Worm (Caenorhabditis elegans) whole organism, L3 larva: Measurements from ENCODE around the gene dpy-26.

ENCODE experiments used
- R02D3.7 ChIP-seq: fragments of 150-350 bp; optimal IDR thresholded peaks from 2 replicates; lab custom pipeline; 2014; ENCODE audit warnings: missing biosample characterization, missing genetic modification characterization
- ama-1 ChIP-seq: fragments of 150-350 bp; optimal IDR thresholded peaks from 2 replicates; lab custom pipeline; 2018
- ceh-16 ChIP-seq: sonication (generic microtip); optimal IDR thresholded peaks from 2 replicates; lab custom pipeline; 2017; ENCODE audit warnings: missing biosample characterization, missing genetic modification characterization
- ceh-9 ChIP-seq: sonication (generic microtip); optimal IDR thresholded peaks from 2 replicates; lab custom pipeline; 2018; ENCODE audit warnings: missing biosample characterization, missing genetic modification characterization
- daf-12 ChIP-seq: fragments of 150-350 bp; optimal IDR thresholded peaks from 2 replicates; lab custom pipeline; 2014; ENCODE audit warnings: missing biosample characterization, missing genetic modification reagents, missing genetic modification characterization
- egl-27 ChIP-seq: sonication (generic microtip); optimal IDR thresholded peaks from 4 replicates; lab custom pipeline; 2017; ENCODE audit warnings: missing biosample characterization, missing genetic modification reagents, missing genetic modification characterization
- elt-2 ChIP-seq: sonication (generic microtip); optimal IDR thresholded peaks from 2 replicates; lab custom pipeline; 2016; ENCODE audit warnings: missing genetic modification reagents, mild to moderate bottlenecking, missing genetic modification characterization, missing compliant biosample characterization
- eor-1 ChIP-seq, 2 experiments: fragments of 150-350 bp; optimal IDR thresholded peaks; 2 replicates each; lab custom pipeline; 2014 to 2018; ENCODE audit warnings: missing biosample characterization in 2 of 2, missing genetic modification characterization in 2 of 2
- fkh-10 ChIP-seq: sonication (generic microtip); optimal IDR thresholded peaks from 2 replicates; lab custom pipeline; 2017; ENCODE audit warnings: missing biosample characterization, missing genetic modification reagents, missing genetic modification characterization
- fkh-2 ChIP-seq: fragments of 150-350 bp; optimal IDR thresholded peaks from 2 replicates; lab custom pipeline; 2014; ENCODE audit warnings: missing biosample characterization, missing genetic modification reagents, missing genetic modification characterization
- fos-1 ChIP-seq: fragments of 150-350 bp; optimal IDR thresholded peaks from 2 replicates; lab custom pipeline; 2014; ENCODE audit warnings: missing biosample characterization, missing genetic modification characterization
- hmg-11 ChIP-seq: sonication (generic microtip); optimal IDR thresholded peaks from 2 replicates; lab custom pipeline; 2016; ENCODE audit warnings: missing genetic modification characterization, missing compliant biosample characterization
- jun-1 ChIP-seq: fragments of 150-350 bp; optimal IDR thresholded peaks from 2 replicates; lab custom pipeline; 2014; ENCODE audit warnings: missing biosample characterization, missing genetic modification reagents, missing genetic modification characterization
- lin-15B ChIP-seq: fragments of 150-350 bp; optimal IDR thresholded peaks from 2 replicates; lab custom pipeline; 2014; ENCODE audit warnings: missing biosample characterization, missing genetic modification characterization
- lin-39 ChIP-seq: fragments of 150-350 bp; optimal IDR thresholded peaks from 2 replicates; lab custom pipeline; 2018; ENCODE audit warnings: missing biosample characterization, missing genetic modification reagents, missing genetic modification characterization
- lsy-12 ChIP-seq: sonication (generic microtip); optimal IDR thresholded peaks from 2 replicates; lab custom pipeline; 2016; ENCODE audit warnings: mild to moderate bottlenecking, missing genetic modification characterization, missing compliant biosample characterization
- mdl-1 ChIP-seq: fragments of 150-350 bp; optimal IDR thresholded peaks from 2 replicates; lab custom pipeline; 2014; ENCODE audit warnings: missing biosample characterization, missing genetic modification characterization
- mml-1 ChIP-seq: fragments of 150-350 bp; sonication (generic microtip); optimal IDR thresholded peaks from 3 replicates; lab custom pipeline; 2014; ENCODE audit warnings: missing biosample characterization, missing genetic modification characterization
- nfya-1 ChIP-seq: sonication (generic microtip); optimal IDR thresholded peaks from 2 replicates; lab custom pipeline; 2017; ENCODE audit warnings: missing genetic modification characterization, mild to moderate bottlenecking, missing compliant biosample characterization, antibody characterized with exemption, moderate library complexity; ENCODE audit not compliant: insufficient read depth
- nhr-23 ChIP-seq: fragments of 150-350 bp; optimal IDR thresholded peaks from 2 replicates; lab custom pipeline; 2014; ENCODE audit warnings: missing biosample characterization, missing genetic modification reagents, missing genetic modification characterization
- nhr-25 ChIP-seq: sonication (generic microtip); optimal IDR thresholded peaks from 2 replicates; lab custom pipeline; 2017; ENCODE audit warnings: missing biosample characterization, missing genetic modification characterization
- nhr-28 ChIP-seq: fragments of 150-350 bp; optimal IDR thresholded peaks from 2 replicates; lab custom pipeline; 2014; ENCODE audit warnings: missing biosample characterization, missing genetic modification characterization
- nhr-43 ChIP-seq: sonication (generic microtip); optimal IDR thresholded peaks from 2 replicates; lab custom pipeline; 2016; ENCODE audit warnings: mild to moderate bottlenecking, missing genetic modification characterization, missing compliant biosample characterization; ENCODE audit not compliant: poor library complexity, severe bottlenecking
- nhr-67 ChIP-seq: fragments of 150-350 bp; optimal IDR thresholded peaks from 2 replicates; lab custom pipeline; 2014; ENCODE audit warnings: missing biosample characterization, missing genetic modification characterization
- nhr-76 ChIP-seq: fragments of 150-350 bp; sonication (generic microtip); optimal IDR thresholded peaks from 5 replicates; lab custom pipeline; 2014; ENCODE audit warnings: missing biosample characterization, missing genetic modification characterization
- nhr-77 ChIP-seq: fragments of 150-350 bp; optimal IDR thresholded peaks from 2 replicates; lab custom pipeline; 2014; ENCODE audit warnings: missing biosample characterization, missing genetic modification characterization
- pha-4 ChIP-seq: fragments of 150-350 bp; optimal IDR thresholded peaks from 2 replicates; lab custom pipeline; 2014; ENCODE audit warnings: missing biosample characterization, missing genetic modification reagents, missing genetic modification characterization
- skn-1 ChIP-seq: fragments of 150-350 bp; optimal IDR thresholded peaks from 2 replicates; lab custom pipeline; 2014; ENCODE audit warnings: missing biosample characterization, missing genetic modification characterization
- snpc-4 ChIP-seq: fragments of 150-350 bp; optimal IDR thresholded peaks from 2 replicates; lab custom pipeline; 2014; ENCODE audit warnings: missing biosample characterization, missing genetic modification characterization
- tbx-2 ChIP-seq: sonication (generic microtip); optimal IDR thresholded peaks from 2 replicates; lab custom pipeline; 2016; ENCODE audit warnings: mild to moderate bottlenecking, missing genetic modification characterization, missing compliant biosample characterization
- unc-39 ChIP-seq: sonication (generic microtip); optimal IDR thresholded peaks from 4 replicates; lab custom pipeline; 2017; ENCODE audit warnings: missing biosample characterization, missing genetic modification characterization
- unc-62 ChIP-seq: fragments of 150-350 bp; sonication (generic microtip); optimal IDR thresholded peaks from 4 replicates; lab custom pipeline; 2014; ENCODE audit warnings: missing biosample characterization, missing genetic modification reagents, missing genetic modification characterization
- zag-1 ChIP-seq: fragments of 150-350 bp; optimal IDR thresholded peaks from 2 replicates; lab custom pipeline; 2014; ENCODE audit warnings: missing biosample characterization, missing genetic modification characterization
- ztf-11 ChIP-seq: fragments of 150-350 bp; optimal IDR thresholded peaks from 2 replicates; lab custom pipeline; 2014; ENCODE audit warnings: missing biosample characterization, missing genetic modification characterization
- ztf-4 ChIP-seq: fragments of 150-350 bp; optimal IDR thresholded peaks from 2 replicates; lab custom pipeline; 2014; ENCODE audit warnings: missing biosample characterization, missing genetic modification characterization

dpy-26 gene

ce11 chrIV:12464822-12465221 is 13.7 kb upstream of the dpy-26 start:
- TF ChIP-seq lin-15B (tag; lab: Kevin White, UChicago): no peak
- TF ChIP-seq lin-39 (tag; lab: Kevin White, UChicago): peak; percentile 33
- no peak for TF ChIP-seq elt-2 (tag; lab: Kevin White, UChicago)
- TF ChIP-seq mml-1: no peak
- TF ChIP-seq nhr-25 (tag; lab: Kevin White, UChicago): no peak
- TF ChIP-seq hmg-11 (tag; lab: Kevin White, UChicago): no peak
- TF ChIP-seq fkh-10 (GFP tag; lab: Kevin White, UChicago): peak; percentile 67
- TF ChIP-seq ztf-11: no peak
- TF ChIP-seq eor-1 (tag; optimal IDR thresholded peaks at IDR 0.05; lab: Kevin White, UChicago): no peak

DNA sequence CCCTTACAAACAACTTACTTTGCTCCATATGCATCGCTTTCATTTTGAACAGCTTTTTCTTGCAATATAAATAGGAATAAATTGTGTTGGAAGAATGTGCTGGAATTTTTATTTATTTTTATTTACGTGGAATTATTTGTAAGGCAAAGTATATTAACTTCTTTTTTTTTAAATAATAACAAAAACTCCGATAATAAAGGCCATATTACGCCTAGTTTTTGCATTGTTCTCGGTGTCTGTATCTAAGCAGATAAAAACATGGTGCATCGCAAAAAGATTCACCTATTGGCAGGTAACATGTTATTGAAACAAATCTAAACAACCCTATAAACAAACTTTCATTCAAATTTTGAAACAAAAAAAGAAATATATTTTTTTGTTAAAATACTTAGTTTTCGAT is 12.2 kb upstream of the dpy-26 start, which contains the start of gene C25G4.8:
C25G4.8 (minus strand) TSS at position 101 of the 400 bp plus-strand sequence.
- TF ChIP-seq ztf-4 (tag; lab: Kevin White, UChicago) (no peak), ama-1 (lab: Kevin White, UChicago) (no peak), ceh-9 (tag; lab: Kevin White, UChicago) (no peak), nhr-76 (tag; lab: Kevin White, UChicago) (no peak), lsy-12 (tag; lab: Kevin White, UChicago) (no peak), ceh-16 (tag; lab: Kevin White, UChicago) (no peak), zag-1 (tag; lab: Kevin White, UChicago) (no peak), fos-1 (tag; lab: Kevin White, UChicago) (no peak)
- TF ChIP-seq, all 47 proteins: peak for 0

DNA sequence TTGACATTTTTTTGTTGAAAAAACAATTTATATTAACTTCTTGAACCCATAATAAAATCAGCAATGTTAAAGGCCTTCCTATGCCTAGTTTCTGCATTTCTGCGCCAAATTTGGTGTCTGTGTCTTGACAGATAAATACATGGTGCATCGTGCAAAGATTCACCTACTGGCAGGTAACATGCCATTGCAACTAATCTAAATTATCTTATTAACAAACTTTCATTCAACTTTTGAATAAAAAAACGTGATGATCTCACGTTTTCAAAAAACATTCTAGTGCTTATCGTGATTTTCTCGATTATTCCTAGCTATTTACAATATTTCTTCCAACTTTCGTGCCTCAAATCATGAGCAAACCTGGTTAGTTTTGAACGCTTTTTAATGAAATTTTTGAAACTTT is 5.5 kb upstream of the dpy-26 start, which contains the start of gene C25G4.7:
C25G4.7 (plus strand) TSS at position 301 of the 400 bp plus-strand sequence.
- TF ChIP-seq fos-1 (tag; lab: Kevin White, UChicago): no peak
- TF ChIP-seq nhr-67 (tag; lab: Kevin White, UChicago): no peak
- no peak for TF ChIP-seq nhr-28 (tag; lab: Kevin White, UChicago)
- TF ChIP-seq tbx-2: no peak
- TF ChIP-seq lin-39 (tag; lab: Kevin White, UChicago): no peak
- TF ChIP-seq nhr-43: no peak

- TF ChIP-seq ama-1 (lab: Kevin White, UChicago) (no peak), ceh-16 (tag; lab: Kevin White, UChicago) (no peak), snpc-4 (tag; lab: Kevin White, UChicago) (no peak), pha-4 (tag; lab: Kevin White, UChicago) (no peak), daf-12 (tag; lab: Kevin White, UChicago) (no peak), lsy-12 (tag; lab: Kevin White, UChicago) (no peak), lin-39 (tag; lab: Kevin White, UChicago) (no peak), nhr-67 (tag; lab: Kevin White, UChicago) (no peak), nfya-1 (tag; lab: Kevin White, UChicago) (no peak), unc-62 (GFP tag; lab: Kevin White, UChicago) (no peak), jun-1 (tag; lab: Kevin White, UChicago) (no peak)
Measured at ce11 chrIV:12454750-12455149, 3.6 kb upstream of the dpy-26 start, which contains the start of gene smz-1. TSS of gene smz-1 (plus strand) at chrIV:12455050.

DNA sequence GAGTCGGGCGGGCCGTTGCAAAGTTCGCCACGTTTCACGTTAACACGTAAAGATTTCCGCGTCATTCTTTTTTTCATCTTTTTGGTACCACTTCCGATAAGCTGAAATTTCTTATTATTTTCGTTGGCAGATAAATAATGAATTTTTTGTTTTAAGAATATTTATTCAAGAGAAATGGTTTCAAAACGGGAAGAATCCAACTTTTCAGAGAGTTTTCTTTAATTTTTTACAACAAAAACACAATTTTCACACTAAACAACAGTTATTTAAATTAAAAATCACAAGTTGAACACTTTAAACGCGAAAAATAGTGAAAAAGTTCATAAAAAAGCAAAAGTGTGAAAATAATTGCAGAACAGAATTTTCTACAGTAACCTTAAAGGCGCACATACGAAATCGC is 3.0 kb upstream of the dpy-26 start, which contains the start of gene spe-44:
spe-44 (minus strand) TSS at position 101 of the 400 bp plus-strand sequence.
- TF ChIP-seq pha-4 (tag; lab: Kevin White, UChicago) (no peak), mml-1 (no peak), ztf-11 (no peak), nhr-43 (no peak), lsy-12 (tag; lab: Kevin White, UChicago) (no peak), fkh-2 (no peak)

ce11 chrIV:12445463-12445934 is 5.6 kb downstream of the dpy-26 start, which contains the start of gene C25G4.3:
TSS of gene C25G4.3 (minus strand) at chrIV:12445884.
- TF ChIP-seq nhr-23 (tag; lab: Kevin White, UChicago): no peak
- TF ChIP-seq lin-39 (tag; lab: Kevin White, UChicago): no peak
- TF ChIP-seq zag-1 (tag; lab: Kevin White, UChicago): no peak
- TF ChIP-seq nhr-77: no peak
- TF ChIP-seq skn-1 (tag; lab: Kevin White, UChicago): no peak
- no peak for TF ChIP-seq fkh-10 (GFP tag; lab: Kevin White, UChicago)
- no peak for TF ChIP-seq egl-27 (tag; lab: Kevin White, UChicago)
- TF ChIP-seq elt-2 (tag; lab: Kevin White, UChicago): no peak
- no peak for TF ChIP-seq unc-39
- TF ChIP-seq R02D3.7 (tag; lab: Kevin White, UChicago): no peak
- TF ChIP-seq pha-4 (tag; lab: Kevin White, UChicago): no peak
- TF ChIP-seq lsy-12 (tag; lab: Kevin White, UChicago): no peak
- no peak for TF ChIP-seq ztf-4 (tag; lab: Kevin White, UChicago)
- TF ChIP-seq ceh-16 (tag; lab: Kevin White, UChicago): no peak
- TF ChIP-seq mdl-1: no peak
